Fruit fly (Drosophila melanogaster): Measurements from ENCODE around the gene Pburs.

The Pburs gene

DNA sequence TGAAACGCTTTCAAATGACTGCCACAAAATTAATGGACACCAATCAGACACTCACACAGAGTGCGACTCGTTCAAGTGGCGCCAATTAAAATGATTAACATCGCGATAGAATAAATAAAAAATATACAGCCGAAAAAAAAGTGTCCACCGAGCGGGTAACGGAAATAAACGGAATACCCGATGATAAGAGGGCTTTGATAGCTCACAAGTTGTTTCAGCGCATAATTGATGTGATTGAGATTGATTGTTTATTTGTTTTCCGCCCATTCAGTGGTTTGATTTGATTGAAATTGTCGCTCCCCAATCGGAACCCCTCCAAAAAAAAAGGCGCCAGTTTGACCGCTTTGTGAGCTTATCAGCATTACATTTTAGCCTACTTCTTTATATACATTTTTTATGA, 13.6 kb downstream of the Pburs start (continued):
- no peak for TF ChIP-seq CG3163 (GFP tag; optimal IDR thresholded peaks at IDR 0.05)
- TF ChIP-seq CG13624 (GFP tag; optimal IDR thresholded peaks at IDR 0.05): no peak
- TF ChIP-seq tin (GFP tag; optimal IDR thresholded peaks at IDR 0.05): no peak
- peak; percentile 57 for TF ChIP-seq run (tag; optimal IDR thresholded peaks at IDR 0.05)
- TF ChIP-seq B-H2 (GFP tag; optimal IDR thresholded peaks at IDR 0.05): peak; percentile 18
- peak; percentile 38 for TF ChIP-seq CG7745 (tag; optimal IDR thresholded peaks at IDR 0.05)
- TF ChIP-seq HHEX (GFP tag; optimal IDR thresholded peaks at IDR 0.05): no peak
- TF ChIP-seq nerfin-1 (tag; optimal IDR thresholded peaks at IDR 0.05): no peak
- TF ChIP-seq Hey (tag; optimal IDR thresholded peaks at IDR 0.05): peak; percentile 56
- no peak for TF ChIP-seq stwl (tag; optimal IDR thresholded peaks at IDR 0.05)
- no peak for TF ChIP-seq so (GFP tag; IDR thresholded peaks at IDR 0.05)
- no peak for TF ChIP-seq CG4424 (GFP tag; optimal IDR thresholded peaks at IDR 0.05)
- TF ChIP-seq fd96Cb (tag; optimal IDR thresholded peaks at IDR 0.05): no peak
- no peak for TF ChIP-seq gt (GFP tag; IDR thresholded peaks at IDR 0.05)
- TF ChIP-seq mirr (GFP tag; optimal IDR thresholded peaks at IDR 0.05): peak; percentile 81
- no peak for TF ChIP-seq cwo (GFP tag; optimal IDR thresholded peaks at IDR 0.05)
- TF ChIP-seq CG30020 (tag; optimal IDR thresholded peaks at IDR 0.05): no peak
- TF ChIP-seq CG11504 (tag; optimal IDR thresholded peaks at IDR 0.05): peak; percentile 3
- TF ChIP-seq pnt (GFP tag; optimal IDR thresholded peaks at IDR 0.05): no peak
- TF ChIP-seq CG33213 (GFP tag; optimal IDR thresholded peaks at IDR 0.05): no peak
- no peak for TF ChIP-seq az2 (GFP tag; optimal IDR thresholded peaks at IDR 0.05)
- no peak for TF ChIP-seq Nf-YA (GFP tag; IDR thresholded peaks at IDR 0.05)
- no peak for TF ChIP-seq CG31388 (GFP tag; optimal IDR thresholded peaks at IDR 0.05)
- no peak for TF ChIP-seq kni (GFP tag; optimal IDR thresholded peaks at IDR 0.05)
- TF ChIP-seq dmrt11E (tag; optimal IDR thresholded peaks at IDR 0.05): no peak
- no peak for TF ChIP-seq CG10267 (tag; optimal IDR thresholded peaks at IDR 0.05)
- TF ChIP-seq Fer1 (GFP tag; optimal IDR thresholded peaks at IDR 0.05): no peak
- TF ChIP-seq ato (GFP tag; IDR thresholded peaks at IDR 0.05; ENCODE audit: partially characterized antibody): no peak
- no peak for TF ChIP-seq CG10654 (GFP tag; optimal IDR thresholded peaks at IDR 0.05)
- no peak for TF ChIP-seq aop (GFP tag; IDR thresholded peaks at IDR 0.05)
- no peak for TF ChIP-seq H15 (GFP tag; IDR thresholded peaks at IDR 0.05)
- no peak for TF ChIP-seq CG8944 (GFP tag; optimal IDR thresholded peaks at IDR 0.05)
- no peak for TF ChIP-seq onecut (GFP tag; IDR thresholded peaks at IDR 0.05)
- peak; percentile 8 for TF ChIP-seq nau (GFP tag; optimal IDR thresholded peaks at IDR 0.05)
- TF ChIP-seq pan (optimal IDR thresholded peaks at IDR 0.05): no peak
- TF ChIP-seq pan (GFP tag; optimal IDR thresholded peaks at IDR 0.05 in 1 of 2, IDR thresholded peaks at IDR 0.05 in 1 of 2): no peak
- TF ChIP-seq inv (GFP tag; IDR thresholded peaks at IDR 0.05; ENCODE audit: partially characterized antibody): no peak
- no peak for TF ChIP-seq CHES-1-like (GFP tag; optimal IDR thresholded peaks at IDR 0.05)
- no peak for TF ChIP-seq Awh (GFP tag; IDR thresholded peaks at IDR 0.05)
- no peak for TF ChIP-seq CoRest (tag; optimal IDR thresholded peaks at IDR 0.05)
- TF ChIP-seq slbo (GFP tag; IDR thresholded peaks at IDR 0.05): no peak
- TF ChIP-seq sqz (GFP tag; optimal IDR thresholded peaks at IDR 0.05): peak; percentile 78
- TF ChIP-seq Rx (GFP tag; IDR thresholded peaks at IDR 0.05): no peak
- TF ChIP-seq Optix (GFP tag; IDR thresholded peaks at IDR 0.05): no peak
- TF ChIP-seq CG6254 (GFP tag; optimal IDR thresholded peaks at IDR 0.05): no peak
- TF ChIP-seq CG15601 (tag; optimal IDR thresholded peaks at IDR 0.05): no peak
- TF ChIP-seq Taf1 (GFP tag; IDR thresholded peaks at IDR 0.05): no peak
- no peak for TF ChIP-seq CG9215 (GFP tag; IDR thresholded peaks at IDR 0.05)
- TF ChIP-seq CG2678 (tag; optimal IDR thresholded peaks at IDR 0.05): peak; percentile 42
- TF ChIP-seq crol (GFP tag; IDR thresholded peaks at IDR 0.05): 0 out of 2 replicates have a peak, but pooled peaks have one; percentile 42
- no peak for TF ChIP-seq ara (GFP tag; IDR thresholded peaks at IDR 0.05)
- TF ChIP-seq CG10543 (GFP tag; optimal IDR thresholded peaks at IDR 0.05): peak; percentile 50
